Fruit fly (Drosophila melanogaster) whole organism, adult: ENCODE results near the gene CG31805.
A peak's percentile ranks its signal among the peaks of the same experiment; 100 is the strongest.

Experiments used
- CG11617 ChIP-seq: fragments of 200-800 bp; sonication (Bioruptor generic); optimal IDR thresholded peaks from 2 replicates; lab custom pipeline; 2017; ENCODE audit warnings: mild to moderate bottlenecking, missing biosample characterization, missing genetic modification reagents, missing genetic modification characterization
- CG12768 ChIP-seq: fragments of 200-800 bp; sonication (Bioruptor generic); optimal IDR thresholded peaks from 2 replicates; lab custom pipeline; 2017; ENCODE audit warnings: missing biosample characterization, missing genetic modification characterization, mild to moderate bottlenecking, moderate library complexity, missing genetic modification reagents
- CG14711 ChIP-seq: fragments of 200-800 bp; sonication (Bioruptor generic); optimal IDR thresholded peaks from 2 replicates; lab custom pipeline; 2018; ENCODE audit warnings: missing biosample characterization, mild to moderate bottlenecking, missing genetic modification characterization, moderate library complexity
- CG7101 ChIP-seq: fragments of 200-800 bp; sonication (Bioruptor generic); optimal IDR thresholded peaks from 2 replicates; lab custom pipeline; 2018; ENCODE audit warnings: missing biosample characterization, mild to moderate bottlenecking, missing genetic modification characterization, moderate library complexity
- Crg-1 ChIP-seq: fragments of 200-800 bp; sonication (Bioruptor generic); optimal IDR thresholded peaks from 2 replicates; lab custom pipeline; 2016; ENCODE audit warnings: missing biosample characterization, missing genetic modification characterization
- Hr96 ChIP-seq: fragments of 200-800 bp; sonication (Bioruptor generic); optimal IDR thresholded peaks from 2 replicates; lab custom pipeline; 2016; ENCODE audit warnings: missing biosample characterization, missing genetic modification characterization
- cic ChIP-seq: fragments of 200-800 bp; sonication (Bioruptor generic); optimal IDR thresholded peaks from 2 replicates; lab custom pipeline; 2017; ENCODE audit warnings: missing biosample characterization, mild to moderate bottlenecking, missing genetic modification characterization, moderate library complexity
- kay ChIP-seq: fragments of 200-800 bp; sonication (Bioruptor generic); peaks from one replicate; lab custom pipeline; 2016; ENCODE audit warnings: missing biosample characterization, missing genetic modification characterization, borderline replicate concordance
- tj ChIP-seq: fragments of 200-800 bp; sonication (Bioruptor generic); optimal IDR thresholded peaks from 3 replicates; lab custom pipeline; 2017; ENCODE audit warnings: missing biosample characterization, mild to moderate bottlenecking, missing genetic modification characterization, moderate library complexity

- TF ChIP-seq Crg-1 (GFP tag; lab: Kevin White, UChicago) (no peak), cic (GFP tag; lab: Kevin White, UChicago) (no peak), CG11617 (no peak), CG12768 (GFP tag; lab: Kevin White, UChicago) (no peak), kay (GFP tag; lab: Kevin White, UChicago) (no peak), CG14711 (peak; percentile 14), tj (GFP tag; lab: Kevin White, UChicago) (no peak), CG7101 (tag; lab: Kevin White, UChicago) (no peak), Hr96 (GFP tag; lab: Kevin White, UChicago) (no peak)
Measured at dm6 chr2L:16852318-16852932, 47.8 kb downstream of the CG31805 start, which contains the start of gene CG31810.
